Worm (Caenorhabditis elegans) whole organism, late embryonic: ENCODE results near the gene K02E7.12.

Experiments used
- K02D7.2 ChIP-seq: sonication (generic microtip); optimal IDR thresholded peaks from 2 replicates; lab custom pipeline; 2017; ENCODE audit warnings: mild to moderate bottlenecking, missing genetic modification characterization, missing compliant biosample characterization
- madf-2 ChIP-seq: sonication (generic microtip); optimal IDR thresholded peaks from 2 replicates; lab custom pipeline; 2017; ENCODE audit warnings: missing genetic modification characterization, missing compliant biosample characterization
- mec-3 ChIP-seq: sonication (generic microtip); optimal IDR thresholded peaks from 2 replicates; lab custom pipeline; 2016; ENCODE audit warnings: borderline replicate concordance, missing genetic modification characterization, missing compliant biosample characterization
- npax-4 ChIP-seq: sonication (generic microtip); optimal IDR thresholded peaks from 2 replicates; lab custom pipeline; 2016; ENCODE audit warnings: missing genetic modification characterization, missing compliant biosample characterization
- pha-4 ChIP-seq: fragments of 150-350 bp; optimal IDR thresholded peaks from 2 replicates; lab custom pipeline; 2018; ENCODE audit warnings: missing biosample characterization, missing genetic modification reagents, missing genetic modification characterization

Gene K02E7.12

ce11 chrII:1117992-1118729 lies 47.2 kb downstream of the K02E7.12 start, which contains the start of gene lips-13:
Gene lips-13, minus strand, starts transcription at chrII:1118042.
- TF ChIP-seq mec-3, result no peak
- no peak for TF ChIP-seq pha-4 (tag; lab: Kevin White, UChicago)
- TF ChIP-seq madf-2 (tag; lab: Kevin White, UChicago), result no peak
- TF ChIP-seq npax-4 (tag; lab: Kevin White, UChicago), result no peak
- no peak for TF ChIP-seq K02D7.2 (tag; lab: Kevin White, UChicago)
